Fruit fly (Drosophila melanogaster): ENCODE results near the gene AIF.

- TF ChIP-seq psq (optimal IDR thresholded peaks at IDR 0.05) (no peak), h (optimal IDR thresholded peaks at IDR 0.05) (no peak), ttk (optimal IDR thresholded peaks at IDR 0.05) (no peak), insv (optimal IDR thresholded peaks at IDR 0.05) (no peak)
Measured at dm6 chr2L:2199433-2199796, 47.9 kb downstream of the AIF start.

All from Kc167 (cell line).